Fruit fly (Drosophila melanogaster) whole organism, pupa: Measurements from ENCODE around the gene CG6800.

Experiments used
- CG14655 ChIP-seq: fragments of 200-800 bp; sonication (Bioruptor generic); optimal IDR thresholded peaks from 3 replicates; lab custom pipeline; 2017; ENCODE audit warnings: mild to moderate bottlenecking, missing biosample characterization, missing genetic modification reagents, missing genetic modification characterization
- CG34367 ChIP-seq: fragments of 200-800 bp; sonication (Bioruptor generic); optimal IDR thresholded peaks from 2 replicates; lab custom pipeline; 2018; ENCODE audit warnings: missing biosample characterization, mild to moderate bottlenecking, missing genetic modification characterization
- CG9948 ChIP-seq: fragments of 200-800 bp; sonication (Bioruptor generic); optimal IDR thresholded peaks from 2 replicates; lab custom pipeline; 2018; ENCODE audit warnings: missing biosample characterization, mild to moderate bottlenecking, missing genetic modification characterization, moderate library complexity
- gl ChIP-seq: fragments of 200-800 bp; sonication (Bioruptor generic); optimal IDR thresholded peaks from 2 replicates; lab custom pipeline; 2018; ENCODE audit warnings: missing biosample characterization, mild to moderate bottlenecking, missing genetic modification characterization

DNA sequence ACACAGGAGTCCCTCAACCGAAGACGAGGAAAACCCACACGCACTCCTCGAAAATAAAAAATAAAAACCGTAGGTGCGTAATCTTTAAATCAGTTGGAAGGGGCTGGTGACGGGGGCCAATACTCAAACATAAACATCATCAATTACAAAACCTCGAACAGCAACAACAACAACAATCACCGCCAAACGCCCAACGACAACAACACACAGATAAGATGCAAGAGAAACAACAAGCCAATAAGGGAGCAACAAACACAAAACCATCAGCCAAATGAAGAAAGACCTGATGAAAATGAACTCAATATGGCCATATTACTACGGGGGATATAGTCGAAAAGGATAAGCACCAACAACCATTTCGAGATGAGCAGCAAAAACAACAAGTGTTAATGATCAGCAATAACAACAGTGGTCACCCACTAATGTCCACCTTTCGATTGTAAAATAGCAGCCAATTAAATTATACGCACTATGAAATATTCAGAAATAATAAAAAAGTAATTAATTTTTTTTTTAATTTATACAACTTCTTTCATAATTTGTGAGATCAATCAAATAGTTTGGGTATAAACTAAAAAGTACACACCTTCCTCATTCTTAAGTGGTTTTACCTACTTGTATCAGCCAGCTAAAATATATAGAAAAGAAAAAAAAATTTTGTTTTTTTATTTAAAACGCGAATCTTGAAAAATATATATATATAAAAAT, 47.9 kb downstream of the CG6800 start:
- TF ChIP-seq gl (tag; lab: Kevin White, UChicago) (no peak), CG34367 (tag; lab: Kevin White, UChicago) (peak; percentile 11), CG9948 (tag; lab: Kevin White, UChicago) (peak; percentile 74), CG14655 (GFP tag; lab: Kevin White, UChicago) (peak; percentile 73)
